Worm (Caenorhabditis elegans): Measurements from ENCODE around the gene C06B3.7.

DNA sequence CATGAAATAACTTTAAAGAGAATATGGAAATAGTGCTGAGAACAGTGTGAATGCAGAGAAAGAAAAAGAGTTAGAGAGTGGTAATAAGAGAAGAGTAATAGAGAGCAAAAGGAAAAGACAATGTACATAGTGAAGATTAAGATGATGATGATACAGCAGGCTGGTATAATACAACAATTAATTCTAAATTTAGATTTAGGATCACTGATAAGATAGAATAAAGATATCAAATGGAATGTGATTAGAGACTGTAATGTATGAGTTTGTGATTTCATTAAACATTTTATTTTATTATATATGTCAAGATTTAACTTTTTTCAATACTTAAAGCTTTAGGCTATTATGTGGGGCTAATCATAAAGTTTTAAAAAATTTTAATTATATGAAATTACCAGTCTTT, 43.7 kb downstream of the C06B3.7 start, which contains the start of gene R10D12.8:
- no peak for TF ChIP-seq dao-5 (tag; optimal IDR thresholded peaks at IDR 0.05)
- TF ChIP-seq him-1 (tag; optimal IDR thresholded peaks at IDR 0.05) = no peak
- TF ChIP-seq W03F9.2 (tag; optimal IDR thresholded peaks at IDR 0.05) = no peak
